4 fruit fly cellular contexts compared by ENCODE assay signal in the genomic region with DNA sequence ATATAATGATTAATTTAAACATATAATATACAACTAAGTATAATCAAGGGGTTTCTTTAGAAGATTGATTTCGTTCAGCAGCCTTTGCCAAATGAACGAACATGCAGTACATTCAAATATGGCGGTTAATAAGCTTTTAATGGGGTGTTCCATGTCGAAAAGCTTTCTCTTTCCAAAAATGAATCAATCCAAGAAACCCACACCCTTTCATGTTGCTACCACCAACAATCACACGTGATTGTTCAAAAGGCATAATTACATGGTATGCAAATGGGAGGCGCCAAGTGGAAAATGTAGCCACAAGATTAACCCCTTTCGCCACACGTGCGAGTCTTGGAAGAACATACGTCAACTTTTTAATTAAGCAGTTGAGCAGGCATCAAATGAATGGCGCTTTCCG.
TF ChIP-seq lines count a peak whose summit lies in the region.

No protein-coding gene starts in this region.

- no peak for TF ChIP-seq CTCF in whole organism, embryonic (GFP tag; optimal IDR thresholded peaks at IDR 0.05; lab: Kevin White, UChicago)

TF ChIP-seq in whole organism, adult, 20 proteins besides CTCF, POLR2A, EP300 and RAD21:
- no peak for TF ChIP-seq CG14711 (tag; optimal IDR thresholded peaks at IDR 0.05; lab: Kevin White, UChicago)
- peak; percentile 67 for TF ChIP-seq bab1 (GFP tag; optimal IDR thresholded peaks at IDR 0.05; lab: Kevin White, UChicago)
- peak; percentile 24 for TF ChIP-seq Mnt (GFP tag; optimal IDR thresholded peaks at IDR 0.05; lab: Kevin White, UChicago)
- no peak for TF ChIP-seq cnc (optimal IDR thresholded peaks at IDR 0.05; lab: Kevin White, UChicago)

TF ChIP-seq in whole organism, embryonic, 481 proteins besides CTCF, POLR2A, EP300 and RAD21 (continues in another document):
- TF ChIP-seq pita (GFP tag; optimal IDR thresholded peaks at IDR 0.05; lab: Kevin White, UChicago) (no peak), Asciz (GFP tag; optimal IDR thresholded peaks at IDR 0.05; lab: Kevin White, UChicago) (no peak), CG34224 (GFP tag; IDR thresholded peaks at IDR 0.05; lab: Robert Waterston, UW; ENCODE audit: partially characterized antibody) (no peak), sug (tag; optimal IDR thresholded peaks at IDR 0.05; lab: Kevin White, UChicago) (peak; percentile 13), CG5245 (GFP tag; optimal IDR thresholded peaks at IDR 0.05; lab: Kevin White, UChicago) (no peak), odd (GFP tag; optimal IDR thresholded peaks at IDR 0.05; lab: Kevin White, UChicago) (no peak), Nf-YC (tag; optimal IDR thresholded peaks at IDR 0.05; lab: Kevin White, UChicago) (peak; percentile 18), Hr39 (optimal IDR thresholded peaks at IDR 0.05; lab: Kevin White, UChicago) (no peak), chinmo (GFP tag; IDR thresholded peaks at IDR 0.05; lab: Robert Waterston, UW; ENCODE audit: partially characterized antibody) (peak; percentile 29; the same call in 1 of the 4 replicates), HmgD (GFP tag; optimal IDR thresholded peaks at IDR 0.05; lab: Kevin White, UChicago) (no peak), CG6254 (GFP tag; optimal IDR thresholded peaks at IDR 0.05; lab: Kevin White, UChicago) (peak; percentile 98), CG16779 (GFP tag; IDR thresholded peaks at IDR 0.05; lab: Robert Waterston, UW) (no peak), CG14965 (GFP tag; optimal IDR thresholded peaks at IDR 0.05; lab: Kevin White, UChicago; ENCODE audit: borderline replicate concordance) (no peak), Ssrp (tag; optimal IDR thresholded peaks at IDR 0.05; lab: Kevin White, UChicago) (no peak), CG7271 (tag; optimal IDR thresholded peaks at IDR 0.05; lab: Kevin White, UChicago) (no peak), Hr51 (GFP tag; optimal IDR thresholded peaks at IDR 0.05; lab: Kevin White, UChicago) (peak in 1 of 2 experiments; percentile 54), eve (GFP tag; optimal IDR thresholded peaks at IDR 0.05; lab: Kevin White, UChicago) (peak in 1 of 2 experiments; percentile 61), CG12769 (tag; optimal IDR thresholded peaks at IDR 0.05; lab: Kevin White, UChicago) (peak; percentile 6), CG10543 (GFP tag; optimal IDR thresholded peaks at IDR 0.05; lab: Kevin White, UChicago) (no peak), Aef1 (GFP tag; IDR thresholded peaks at IDR 0.05; lab: Robert Waterston, UW) (no peak), Vsx1 (GFP tag; optimal IDR thresholded peaks at IDR 0.05; lab: Kevin White, UChicago) (no peak), B-H2 (GFP tag; optimal IDR thresholded peaks at IDR 0.05; lab: Kevin White, UChicago) (peak; percentile 1), CG3065 (GFP tag; optimal IDR thresholded peaks at IDR 0.05; lab: Kevin White, UChicago) (no peak), al (GFP tag; IDR thresholded peaks at IDR 0.05; lab: Robert Waterston, UW) (no peak), E2f2 (GFP tag; IDR thresholded peaks at IDR 0.05; lab: Robert Waterston, UW) (peak; percentile 90), CG2678 (tag; optimal IDR thresholded peaks at IDR 0.05; lab: Kevin White, UChicago) (no peak), CG7372 (GFP tag; IDR thresholded peaks at IDR 0.05; lab: Robert Waterston, UW) (no peak)

TF ChIP-seq in whole organism, prepupa, 60 proteins besides CTCF, POLR2A, EP300 and RAD21:
- TF ChIP-seq svp (GFP tag; lab: Kevin White, UChicago) (no peak), eg (GFP tag; IDR thresholded peaks at IDR 0.05; lab: Robert Waterston, UW) (0 out of 3 replicates have a peak, but pooled peaks have one; percentile 10), achi (GFP tag; optimal IDR thresholded peaks at IDR 0.05; lab: Kevin White, UChicago) (no peak), fd59A (GFP tag; optimal IDR thresholded peaks at IDR 0.05; lab: Kevin White, UChicago) (no peak), fkh (GFP tag; optimal IDR thresholded peaks at IDR 0.05; lab: Kevin White, UChicago) (no peak), Eip78C (GFP tag; lab: Kevin White, UChicago) (peak; percentile 4), CG6808 (GFP tag; optimal IDR thresholded peaks at IDR 0.05; lab: Kevin White, UChicago) (no peak), esn (GFP tag; optimal IDR thresholded peaks at IDR 0.05; lab: Kevin White, UChicago) (peak; percentile 1), fd85E (GFP tag; optimal IDR thresholded peaks at IDR 0.05; lab: Kevin White, UChicago) (no peak), Hr4 (GFP tag; optimal IDR thresholded peaks at IDR 0.05; lab: Kevin White, UChicago) (no peak), OdsH (GFP tag; optimal IDR thresholded peaks at IDR 0.05; lab: Kevin White, UChicago) (no peak)
TF ChIP-seq in whole organism, prepupa: peak in this region for 3.

TF ChIP-seq in whole organism, wandering third instar larva, 38 proteins besides CTCF, POLR2A, EP300 and RAD21:
- TF ChIP-seq psq (GFP tag; optimal IDR thresholded peaks at IDR 0.05; lab: Kevin White, UChicago), result no peak
- TF ChIP-seq sage (GFP tag; optimal IDR thresholded peaks at IDR 0.05; lab: Kevin White, UChicago), result peak; percentile 3
- TF ChIP-seq Dfd (GFP tag; optimal IDR thresholded peaks at IDR 0.05; lab: Kevin White, UChicago), result no peak
- no peak for TF ChIP-seq CG9705 (GFP tag; optimal IDR thresholded peaks at IDR 0.05; lab: Kevin White, UChicago)
- no peak for TF ChIP-seq h (GFP tag; optimal IDR thresholded peaks at IDR 0.05; lab: Kevin White, UChicago)
TF ChIP-seq in whole organism, wandering third instar larva: peak in this region for 1.
